Worm (Caenorhabditis elegans) whole organism, L4 larva: ENCODE measurements around the gene col-161.

ENCODE experiments used
- F10B5.3 ChIP-seq: sonication (generic microtip); optimal IDR thresholded peaks from 2 replicates; lab custom pipeline; 2016; ENCODE audit warnings: mild to moderate bottlenecking, missing genetic modification characterization, missing compliant biosample characterization
- F37D6.2 ChIP-seq: sonication (generic microtip); optimal IDR thresholded peaks from 2 replicates; lab custom pipeline; 2016; ENCODE audit warnings: mild to moderate bottlenecking, missing genetic modification characterization, missing compliant biosample characterization
- F49E8.2 ChIP-seq: sonication (generic microtip); optimal IDR thresholded peaks from 2 replicates; lab custom pipeline; 2016; ENCODE audit warnings: missing compliant biosample characterization, mild to moderate bottlenecking, missing genetic modification characterization, borderline replicate concordance
- Y5F2A.4 ChIP-seq: fragments of 200-800 bp; sonication (Bioruptor generic); optimal IDR thresholded peaks from 2 replicates; lab custom pipeline; 2018; ENCODE audit warnings: mild to moderate bottlenecking, missing genetic modification characterization, missing compliant biosample characterization
- ZK337.2 ChIP-seq: fragments of 200-800 bp; sonication (Bioruptor generic); IDR thresholded peaks from 2 replicates; pipeline ENCODE4 v1.3.6; 2022; ENCODE audit warnings: missing genetic modification reagents, missing genetic modification characterization, missing compliant biosample characterization
- attf-4 ChIP-seq: sonication (generic microtip); optimal IDR thresholded peaks from 3 replicates; lab custom pipeline; 2017; ENCODE audit warnings: missing biosample characterization, missing genetic modification characterization
- ceh-28 ChIP-seq: fragments of 150-350 bp; optimal IDR thresholded peaks from 2 replicates; lab custom pipeline; 2014; ENCODE audit warnings: missing biosample characterization, missing genetic modification reagents, missing genetic modification characterization
- ces-1 ChIP-seq: fragments of 150-350 bp; sonication (generic microtip); optimal IDR thresholded peaks from 4 replicates; lab custom pipeline; 2014; ENCODE audit warnings: missing biosample characterization, missing genetic modification reagents, missing genetic modification characterization
- ctbp-1 ChIP-seq: fragments of 200-800 bp; sonication (Bioruptor generic); IDR thresholded peaks from 2 replicates; pipeline ENCODE4 v1.3.6; 2022; ENCODE audit warnings: missing genetic modification reagents, missing genetic modification characterization, missing compliant biosample characterization
- daf-12 ChIP-seq: fragments of 150-350 bp; optimal IDR thresholded peaks from 2 replicates; lab custom pipeline; 2014; ENCODE audit warnings: missing biosample characterization, missing genetic modification reagents, missing genetic modification characterization
- daf-16 ChIP-seq, 3 experiments: sonication (generic microtip); optimal IDR thresholded peaks; 2 replicates each; lab custom pipeline; 2016 to 2017; ENCODE audit warnings: missing genetic modification characterization in 3 of 3, missing genetic modification reagents in 3 of 3, mild to moderate bottlenecking in 2 of 3, missing compliant biosample characterization in 2 of 3, missing biosample characterization in 1 of 3, moderate library complexity in 1 of 3
- dmd-6 ChIP-seq: fragments of 200-800 bp; sonication (Bioruptor generic); IDR thresholded peaks from 2 replicates; pipeline ENCODE4 v1.3.6; 2022; ENCODE audit warnings: missing genetic modification reagents, missing genetic modification characterization, missing compliant biosample characterization
- dve-1 ChIP-seq: sonication (generic microtip); optimal IDR thresholded peaks from 2 replicates; lab custom pipeline; 2017; ENCODE audit warnings: antibody characterized with exemption, mild to moderate bottlenecking, missing genetic modification characterization, missing compliant biosample characterization; ENCODE audit not compliant: insufficient read depth
- egl-27 ChIP-seq: sonication (generic microtip); optimal IDR thresholded peaks from 3 replicates; lab custom pipeline; 2017; ENCODE audit warnings: missing biosample characterization, missing genetic modification reagents, missing genetic modification characterization
- hlh-11 ChIP-seq: fragments of 200-800 bp; sonication (Bioruptor generic); optimal IDR thresholded peaks from 2 replicates; lab custom pipeline; 2018; ENCODE audit warnings: mild to moderate bottlenecking, missing genetic modification characterization, missing compliant biosample characterization
- jun-1 ChIP-seq: fragments of 150-350 bp; optimal IDR thresholded peaks from 2 replicates; lab custom pipeline; 2014; ENCODE audit warnings: missing biosample characterization, missing genetic modification reagents, missing genetic modification characterization
- lin-1 ChIP-seq: fragments of 200-800 bp; sonication (Bioruptor generic); IDR thresholded peaks from 2 replicates; pipeline ENCODE4 v1.3.6; 2022; ENCODE audit warnings: missing genetic modification reagents, missing genetic modification characterization, missing compliant biosample characterization
- lin-15B ChIP-seq: fragments of 150-350 bp; sonication (generic microtip); optimal IDR thresholded peaks from 3 replicates; lab custom pipeline; 2014; ENCODE audit warnings: missing biosample characterization, missing genetic modification characterization
- lin-38 ChIP-seq: fragments of 200-800 bp; sonication (Bioruptor generic); IDR thresholded peaks from 2 replicates; pipeline ENCODE4 v1.3.6; 2022; ENCODE audit warnings: missing genetic modification reagents, missing genetic modification characterization, missing compliant biosample characterization
- mdt-29 ChIP-seq: fragments of 200-800 bp; sonication (Bioruptor generic); IDR thresholded peaks from 2 replicates; pipeline ENCODE4 v1.3.6; 2022; ENCODE audit warnings: missing genetic modification reagents, missing genetic modification characterization, missing compliant biosample characterization
- mep-1 ChIP-seq: fragments of 150-350 bp; sonication (generic microtip); optimal IDR thresholded peaks from 3 replicates; lab custom pipeline; 2014; ENCODE audit warnings: missing biosample characterization, missing genetic modification characterization
- mxl-2 ChIP-seq: fragments of 200-800 bp; sonication (Bioruptor generic); conservative IDR thresholded peaks from 2 replicates; pipeline ENCODE4 v1.3.6; 2022; ENCODE audit warnings: missing genetic modification reagents, missing genetic modification characterization, missing compliant biosample characterization
- mxl-3 ChIP-seq: fragments of 200-800 bp; sonication (Bioruptor generic); optimal IDR thresholded peaks from 2 replicates; lab custom pipeline; 2018; ENCODE audit warnings: mild to moderate bottlenecking, missing genetic modification characterization, missing compliant biosample characterization
- nhr-111 ChIP-seq: fragments of 200-800 bp; sonication (Bioruptor generic); optimal IDR thresholded peaks from 2 replicates; lab custom pipeline; 2018; ENCODE audit warnings: mild to moderate bottlenecking, missing genetic modification characterization, missing compliant biosample characterization
- nhr-28 ChIP-seq: fragments of 150-350 bp; optimal IDR thresholded peaks from 2 replicates; lab custom pipeline; 2014; ENCODE audit warnings: missing biosample characterization, missing genetic modification characterization
- pha-4 ChIP-seq, 2 experiments: fragments of 150-350 bp in 1 of 2; fragments of 200-800 bp in 1 of 2; sonication (Bioruptor generic) in 1 of 2; IDR thresholded peaks in 1 of 2; optimal IDR thresholded peaks in 1 of 2; 2 replicates each; pipeline versions ENCODE4 v1.3.6 to Lab custom; 2014 to 2022; ENCODE audit warnings: missing genetic modification characterization in 2 of 2, missing genetic modification reagents in 2 of 2, missing biosample characterization in 1 of 2, missing compliant biosample characterization in 1 of 2
- pqm-1 ChIP-seq: sonication (generic microtip); optimal IDR thresholded peaks from 2 replicates; lab custom pipeline; 2017; ENCODE audit warnings: missing biosample characterization, missing genetic modification characterization
- saeg-2 ChIP-seq: fragments of 200-800 bp; sonication (Bioruptor generic); IDR thresholded peaks from 2 replicates; pipeline ENCODE4 v1.3.6; 2022; ENCODE audit warnings: missing genetic modification reagents, missing genetic modification characterization, missing compliant biosample characterization
- sdz-12 ChIP-seq: fragments of 200-800 bp; sonication (Bioruptor generic); optimal IDR thresholded peaks from 2 replicates; lab custom pipeline; 2018; ENCODE audit warnings: mild to moderate bottlenecking, missing genetic modification characterization, missing compliant biosample characterization
- snpc-1.2 ChIP-seq: fragments of 200-800 bp; sonication (Bioruptor generic); IDR thresholded peaks from 2 replicates; pipeline ENCODE4 v1.3.6; 2022; ENCODE audit warnings: missing genetic modification reagents, missing genetic modification characterization, missing compliant biosample characterization
- unc-130 ChIP-seq: sonication (generic microtip); optimal IDR thresholded peaks from 2 replicates; lab custom pipeline; 2016; ENCODE audit warnings: missing genetic modification reagents, missing genetic modification characterization, missing compliant biosample characterization
- zfp-2 ChIP-seq: sonication (generic microtip); optimal IDR thresholded peaks from 2 replicates; lab custom pipeline; 2016; ENCODE audit warnings: mild to moderate bottlenecking, missing genetic modification characterization, missing compliant biosample characterization
- ztf-7 ChIP-seq: fragments of 150-350 bp; optimal IDR thresholded peaks from 2 replicates; lab custom pipeline; 2014; ENCODE audit warnings: missing biosample characterization, missing genetic modification characterization

The col-161 gene

DNA sequence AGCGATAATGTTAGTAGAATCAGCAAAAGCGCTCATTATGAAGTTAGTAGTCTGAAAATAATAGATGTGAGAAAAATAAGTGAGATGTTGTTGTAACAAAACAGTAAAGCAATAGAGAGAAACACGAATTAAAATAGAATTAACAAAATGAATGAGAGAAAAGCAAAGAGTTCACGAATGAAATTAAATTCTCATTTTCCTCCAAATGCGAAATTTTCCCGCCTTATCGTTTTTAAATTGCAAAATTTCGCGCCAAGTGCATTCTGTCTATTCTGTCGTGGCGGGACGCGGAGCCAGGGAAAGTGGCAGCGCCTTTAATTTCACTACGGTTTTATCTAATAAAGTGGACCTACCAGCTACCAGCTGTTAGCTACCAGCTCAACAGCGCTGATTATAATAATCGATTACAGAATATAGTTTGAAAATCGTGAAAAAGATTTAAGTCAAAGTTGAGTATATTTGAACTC lies 5.6 kb downstream of the col-161 start, which contains the start of gene nasp-2 (continued):
- TF ChIP-seq saeg-2 = no peak
- no peak; the same call in 1 of the 2 replicates for TF ChIP-seq snpc-1.2
- TF ChIP-seq sdz-12 (GFP tag; lab: Kevin White, UChicago) = no peak
- no peak for TF ChIP-seq nhr-111
- no peak for TF ChIP-seq ztf-7
- TF ChIP-seq lin-38 (GFP tag; lab: Robert Waterston, UW) = peak; percentile 79
- no peak for TF ChIP-seq mxl-3 (GFP tag; lab: Kevin White, UChicago)
- TF ChIP-seq mep-1 (tag; lab: Kevin White, UChicago) = no peak
- TF ChIP-seq dve-1 (tag; lab: Kevin White, UChicago) = no peak

- TF ChIP-seq unc-130 (peak; percentile 22), nhr-28 (tag; lab: Kevin White, UChicago) (no peak)
Observed at ce11 chrV:13309806-13310205, 8.0 kb downstream of the col-161 start.

- TF ChIP-seq ceh-28 (tag; lab: Kevin White, UChicago) (no peak), daf-16 (GFP tag; optimal IDR thresholded peaks at IDR 0.05; lab: Kevin White, UChicago) (no peak), daf-16 (tag; optimal IDR thresholded peaks at IDR 0.05; lab: Kevin White, UChicago) (no peak), ces-1 (GFP tag; lab: Kevin White, UChicago) (no peak), daf-12 (tag; lab: Kevin White, UChicago) (no peak), pha-4 (GFP tag; IDR thresholded peaks at IDR 0.05; lab: Robert Waterston, UW) (no peak), pha-4 (tag; optimal IDR thresholded peaks at IDR 0.05; lab: Kevin White, UChicago) (no peak), lin-15B (no peak), snpc-1.2 (no peak), F10B5.3 (no peak), attf-4 (no peak), F49E8.2 (tag; lab: Kevin White, UChicago) (no peak), zfp-2 (no peak), mxl-2 (no peak), mep-1 (tag; lab: Kevin White, UChicago) (no peak), ZK337.2 (GFP tag; lab: Robert Waterston, UW) (no peak), ctbp-1 (GFP tag; lab: Robert Waterston, UW) (no peak), egl-27 (tag; lab: Kevin White, UChicago) (no peak), ztf-7 (no peak), mxl-3 (GFP tag; lab: Kevin White, UChicago) (no peak), lin-1 (GFP tag; lab: Robert Waterston, UW) (no peak), Y5F2A.4 (GFP tag; lab: Kevin White, UChicago) (no peak)
Observed at ce11 chrV:13308616-13309015, 9.2 kb downstream of the col-161 start, which contains the start of gene C50B6.1. Gene C50B6.1 (plus strand): TSS chrV:13308916.

- TF ChIP-seq nhr-28 (tag; lab: Kevin White, UChicago) = peak; percentile 75
- TF ChIP-seq snpc-1.2 = no peak
- TF ChIP-seq F37D6.2 (tag; lab: Kevin White, UChicago) = no peak
- peak; percentile 12 for TF ChIP-seq dve-1 (tag; lab: Kevin White, UChicago)
- no peak for TF ChIP-seq F49E8.2 (tag; lab: Kevin White, UChicago)
- TF ChIP-seq mdt-29 = no peak
- peak; percentile 37; the same call in 1 of the 2 replicates for TF ChIP-seq dmd-6 (GFP tag; lab: Robert Waterston, UW)
- TF ChIP-seq hlh-11 (tag; lab: Kevin White, UChicago) = peak; percentile 45
- TF ChIP-seq pqm-1 (tag; lab: Kevin White, UChicago) = peak; percentile 91
- no peak for TF ChIP-seq daf-16 (GFP tag; optimal IDR thresholded peaks at IDR 0.05; lab: Kevin White, UChicago)
- TF ChIP-seq daf-16 (tag; optimal IDR thresholded peaks at IDR 0.05; lab: Kevin White, UChicago) = peak; percentile 55
- no peak for TF ChIP-seq jun-1 (tag; lab: Kevin White, UChicago)
Observed at ce11 chrV:13304663-13305188, 13.1 kb downstream of the col-161 start, which contains the start of gene C26E1.2. Gene C26E1.2 (plus strand): TSS chrV:13305138.
